Worm (Caenorhabditis elegans) whole organism, late embryonic: ENCODE measurements around the gene F55G7.4.

Experiments used
- C38D4.7 ChIP-seq: fragments of 200-800 bp; sonication (Bioruptor generic); optimal IDR thresholded peaks from 2 replicates; lab custom pipeline; 2018; ENCODE audit warnings: mild to moderate bottlenecking, missing genetic modification characterization, moderate library complexity, missing compliant biosample characterization
- F13H6.1 ChIP-seq: sonication (generic microtip); optimal IDR thresholded peaks from 2 replicates; lab custom pipeline; 2016; ENCODE audit warnings: missing genetic modification characterization, missing compliant biosample characterization
- K02D7.2 ChIP-seq: sonication (generic microtip); optimal IDR thresholded peaks from 2 replicates; lab custom pipeline; 2017; ENCODE audit warnings: mild to moderate bottlenecking, missing genetic modification characterization, missing compliant biosample characterization
- K09A11.1 ChIP-seq: sonication (generic microtip); optimal IDR thresholded peaks from 2 replicates; lab custom pipeline; 2017; ENCODE audit warnings: antibody characterized with exemption, mild to moderate bottlenecking, missing genetic modification characterization, missing compliant biosample characterization; ENCODE audit not compliant: insufficient read depth
- Y22D7AL.16 ChIP-seq: sonication (generic microtip); optimal IDR thresholded peaks from 2 replicates; lab custom pipeline; 2016; ENCODE audit warnings: missing genetic modification characterization, missing compliant biosample characterization
- ahr-1 ChIP-seq: sonication (generic microtip); optimal IDR thresholded peaks from 2 replicates; lab custom pipeline; 2016; ENCODE audit warnings: missing genetic modification characterization, missing compliant biosample characterization
- ceh-14 ChIP-seq: sonication (generic microtip); optimal IDR thresholded peaks from 2 replicates; lab custom pipeline; 2016; ENCODE audit warnings: missing genotype, missing genetic modification characterization, missing compliant biosample characterization
- ceh-18 ChIP-seq: sonication (generic microtip); optimal IDR thresholded peaks from 2 replicates; lab custom pipeline; 2016; ENCODE audit warnings: missing genetic modification characterization, missing compliant biosample characterization
- ceh-19 ChIP-seq: fragments of 200-800 bp; sonication (Bioruptor generic); optimal IDR thresholded peaks from 2 replicates; lab custom pipeline; 2018; ENCODE audit warnings: mild to moderate bottlenecking, missing genetic modification characterization, missing compliant biosample characterization
- ceh-2 ChIP-seq: sonication (generic microtip); optimal IDR thresholded peaks from 2 replicates; lab custom pipeline; 2016; ENCODE audit warnings: missing genotype, missing genetic modification characterization, missing compliant biosample characterization
- ceh-22 ChIP-seq: sonication (generic microtip); optimal IDR thresholded peaks from 2 replicates; lab custom pipeline; 2017; ENCODE audit warnings: missing biosample characterization, missing genetic modification characterization
- ceh-24 ChIP-seq: sonication (generic microtip); optimal IDR thresholded peaks from 2 replicates; lab custom pipeline; 2016; ENCODE audit warnings: mild to moderate bottlenecking, missing genetic modification characterization, missing compliant biosample characterization
- ceh-30 ChIP-seq: fragments of 150-350 bp; optimal IDR thresholded peaks from 2 replicates; lab custom pipeline; 2014; ENCODE audit warnings: missing biosample characterization, missing genetic modification characterization
- ceh-31 ChIP-seq: sonication (generic microtip); optimal IDR thresholded peaks from 2 replicates; lab custom pipeline; 2016; ENCODE audit warnings: missing genetic modification characterization, missing compliant biosample characterization
- ceh-34 ChIP-seq: sonication (generic microtip); optimal IDR thresholded peaks from 2 replicates; lab custom pipeline; 2016; ENCODE audit warnings: mild to moderate bottlenecking, missing genetic modification characterization, missing compliant biosample characterization
- dve-1 ChIP-seq: sonication (generic microtip); optimal IDR thresholded peaks from 2 replicates; lab custom pipeline; 2017; ENCODE audit warnings: antibody characterized with exemption, mild to moderate bottlenecking, missing genetic modification characterization, missing compliant biosample characterization
- elt-4 ChIP-seq: sonication (generic microtip); optimal IDR thresholded peaks from 2 replicates; lab custom pipeline; 2016; ENCODE audit warnings: missing genetic modification characterization, missing compliant biosample characterization
- ets-4 ChIP-seq: sonication (generic microtip); optimal IDR thresholded peaks from 2 replicates; lab custom pipeline; 2016; ENCODE audit warnings: missing genetic modification characterization, missing compliant biosample characterization
- fkh-10 ChIP-seq: fragments of 150-350 bp; optimal IDR thresholded peaks from 2 replicates; lab custom pipeline; 2014; ENCODE audit warnings: missing biosample characterization, missing genetic modification reagents, missing genetic modification characterization
- fkh-6 ChIP-seq: sonication (generic microtip); optimal IDR thresholded peaks from 2 replicates; lab custom pipeline; 2016; ENCODE audit warnings: missing genetic modification characterization, missing compliant biosample characterization
- gmeb-2 ChIP-seq: sonication (generic microtip); optimal IDR thresholded peaks from 2 replicates; lab custom pipeline; 2016; ENCODE audit warnings: missing genetic modification characterization, inconsistent platforms, missing compliant biosample characterization
- hlh-13 ChIP-seq: fragments of 200-800 bp; sonication (Bioruptor generic); optimal IDR thresholded peaks from 2 replicates; lab custom pipeline; 2018; ENCODE audit warnings: mild to moderate bottlenecking, missing genetic modification characterization, missing compliant biosample characterization
- hlh-15 ChIP-seq: sonication (generic microtip); optimal IDR thresholded peaks from 2 replicates; lab custom pipeline; 2016; ENCODE audit warnings: missing genetic modification characterization, missing compliant biosample characterization
- hlh-6 ChIP-seq: sonication (generic microtip); optimal IDR thresholded peaks from 2 replicates; lab custom pipeline; 2016; ENCODE audit warnings: missing genotype, missing genetic modification characterization, missing compliant biosample characterization
- hlh-8 ChIP-seq: sonication (generic microtip); optimal IDR thresholded peaks from 2 replicates; lab custom pipeline; 2016; ENCODE audit warnings: missing genotype, missing genetic modification characterization, missing compliant biosample characterization
- lim-6 ChIP-seq: sonication (generic microtip); optimal IDR thresholded peaks from 2 replicates; lab custom pipeline; 2016; ENCODE audit warnings: missing genetic modification characterization, missing compliant biosample characterization
- madf-2 ChIP-seq: sonication (generic microtip); optimal IDR thresholded peaks from 2 replicates; lab custom pipeline; 2017; ENCODE audit warnings: missing genetic modification characterization, missing compliant biosample characterization
- nfya-1 ChIP-seq: sonication (generic microtip); optimal IDR thresholded peaks from 2 replicates; lab custom pipeline; 2017; ENCODE audit warnings: missing genetic modification characterization, mild to moderate bottlenecking, missing compliant biosample characterization, antibody characterized with exemption, moderate library complexity
- nhr-11 ChIP-seq: fragments of 150-350 bp; optimal IDR thresholded peaks from 2 replicates; lab custom pipeline; 2014; ENCODE audit warnings: missing biosample characterization, missing genetic modification characterization
- nhr-232 ChIP-seq: sonication (generic microtip); optimal IDR thresholded peaks from 2 replicates; lab custom pipeline; 2016; ENCODE audit warnings: missing genetic modification characterization, missing compliant biosample characterization
- odd-2 ChIP-seq: sonication (generic microtip); optimal IDR thresholded peaks from 2 replicates; lab custom pipeline; 2017; ENCODE audit warnings: antibody characterized with exemption, mild to moderate bottlenecking, missing genetic modification characterization, missing compliant biosample characterization
- pag-3 ChIP-seq: sonication (generic microtip); optimal IDR thresholded peaks from 2 replicates; lab custom pipeline; 2016; ENCODE audit warnings: missing compliant biosample characterization, missing genetic modification characterization, borderline replicate concordance
- pax-1 ChIP-seq: fragments of 150-350 bp; optimal IDR thresholded peaks from 2 replicates; lab custom pipeline; 2014; ENCODE audit warnings: missing biosample characterization, missing genetic modification characterization
- pqm-1 ChIP-seq: sonication (generic microtip); optimal IDR thresholded peaks from 2 replicates; lab custom pipeline; 2016; ENCODE audit warnings: missing genetic modification characterization, missing compliant biosample characterization
- ref-2 ChIP-seq: sonication (generic microtip); optimal IDR thresholded peaks from 2 replicates; lab custom pipeline; 2016; ENCODE audit warnings: missing genetic modification characterization, missing compliant biosample characterization
- rnt-1 ChIP-seq: sonication (generic microtip); optimal IDR thresholded peaks from 2 replicates; lab custom pipeline; 2016; ENCODE audit warnings: missing genetic modification characterization, missing compliant biosample characterization
- sox-2 ChIP-seq: fragments of 200-800 bp; sonication (Bioruptor generic); IDR thresholded peaks from 2 replicates; pipeline ENCODE4 v1.3.6; 2022; ENCODE audit warnings: missing genetic modification reagents, missing genetic modification characterization, missing compliant biosample characterization
- sox-4 ChIP-seq: sonication (generic microtip); optimal IDR thresholded peaks from 2 replicates; lab custom pipeline; 2017; ENCODE audit warnings: mild to moderate bottlenecking, missing genetic modification characterization, inconsistent platforms, missing compliant biosample characterization
- syd-9 ChIP-seq: sonication (generic microtip); optimal IDR thresholded peaks from 2 replicates; lab custom pipeline; 2016; ENCODE audit warnings: mild to moderate bottlenecking, missing genetic modification characterization, moderate library complexity, missing compliant biosample characterization
- tbx-2 ChIP-seq: sonication (generic microtip); optimal IDR thresholded peaks from 2 replicates; lab custom pipeline; 2016; ENCODE audit warnings: missing genetic modification characterization, missing compliant biosample characterization
- tbx-7 ChIP-seq: sonication (generic microtip); optimal IDR thresholded peaks from 2 replicates; lab custom pipeline; 2016; ENCODE audit warnings: missing genotype, missing genetic modification characterization, missing compliant biosample characterization
- ttx-3 ChIP-seq: sonication (generic microtip); optimal IDR thresholded peaks from 2 replicates; lab custom pipeline; 2016; ENCODE audit warnings: missing genetic modification reagents, missing genetic modification characterization, missing compliant biosample characterization
- unc-3 ChIP-seq, 2 experiments: fragments of 200-800 bp in 1 of 2; sonication (Bioruptor generic) in 1 of 2; sonication (generic microtip) in 1 of 2; conservative IDR thresholded peaks in 1 of 2; optimal IDR thresholded peaks in 1 of 2; 2 replicates each; pipeline versions ENCODE4 v1.3.6 to Lab custom; 2016 to 2022; ENCODE audit warnings: missing compliant biosample characterization in 2 of 2, missing genetic modification characterization in 2 of 2, missing genetic modification reagents in 1 of 2
- zip-5 ChIP-seq: sonication (generic microtip); optimal IDR thresholded peaks from 2 replicates; lab custom pipeline; 2016; ENCODE audit warnings: missing genetic modification characterization, missing compliant biosample characterization
- ztf-16 ChIP-seq: sonication (generic microtip); optimal IDR thresholded peaks from 2 replicates; lab custom pipeline; 2017; ENCODE audit warnings: missing genetic modification characterization, missing compliant biosample characterization

The F55G7.4 gene

ce11 chrX:11925243-11925642 is 2.4 kb upstream of the F55G7.4 start:
- TF ChIP-seq elt-4 (tag; lab: Kevin White, UChicago) = no peak
- no peak for TF ChIP-seq ceh-19 (GFP tag; lab: Kevin White, UChicago)
- no peak for TF ChIP-seq syd-9
- no peak for TF ChIP-seq unc-3 (GFP tag; conservative IDR thresholded peaks at IDR 0.05; lab: Robert Waterston, UW)
- no peak for TF ChIP-seq unc-3 (tag; optimal IDR thresholded peaks at IDR 0.05; lab: Kevin White, UChicago)
- TF ChIP-seq, all 69 proteins: peak for 0

DNA sequence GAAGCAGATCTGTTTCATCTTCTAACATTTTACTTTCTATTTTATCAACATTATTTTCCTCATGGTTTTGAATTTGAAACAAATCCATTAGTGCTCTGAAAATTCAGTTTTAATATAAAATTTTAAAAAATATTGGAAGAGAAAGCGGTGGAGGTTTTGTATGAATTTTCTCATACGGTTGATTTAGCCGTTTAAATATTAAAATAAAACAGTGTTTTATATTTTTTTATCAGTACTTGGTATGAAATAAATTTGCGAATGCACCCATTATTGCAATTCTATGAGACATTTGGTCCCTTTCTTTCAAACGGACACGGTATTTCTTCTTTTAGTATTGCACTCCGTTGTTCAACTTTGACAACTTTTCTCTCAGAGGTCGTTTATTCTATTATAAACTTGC is 3.9 kb downstream of the F55G7.4 start, which contains the start of gene dot-1.4:
Gene dot-1.4, minus strand, starts transcription at position 101 of the 400 bp plus-strand sequence.
- TF ChIP-seq K09A11.1 (tag; lab: Kevin White, UChicago) (no peak), sox-2 (GFP tag; lab: Robert Waterston, UW) (no peak), tbx-7 (tag; lab: Kevin White, UChicago) (no peak), ceh-24 (no peak), tbx-2 (no peak), ceh-18 (tag; lab: Kevin White, UChicago) (no peak), madf-2 (no peak)

- TF ChIP-seq nfya-1 (tag; lab: Kevin White, UChicago) = peak; percentile 47
- TF ChIP-seq ceh-34 (tag; lab: Kevin White, UChicago) = no peak
Observed at ce11 chrX:11933547-11933946, 5.9 kb downstream of the F55G7.4 start.

ce11 chrX:11934933-11935332 is 7.2 kb downstream of the F55G7.4 start:
- TF ChIP-seq zip-5 (tag; lab: Kevin White, UChicago) = peak; percentile 23
- peak; percentile 11 for TF ChIP-seq K09A11.1 (tag; lab: Kevin White, UChicago)
- peak; percentile 14 for TF ChIP-seq syd-9
- TF ChIP-seq ttx-3 (tag; lab: Kevin White, UChicago) = peak; percentile 1
- TF ChIP-seq pag-3 (tag; lab: Kevin White, UChicago) = no peak
- TF ChIP-seq elt-4 (tag; lab: Kevin White, UChicago) = no peak
- no peak for TF ChIP-seq hlh-13
- TF ChIP-seq odd-2 (tag; lab: Kevin White, UChicago) = no peak
- TF ChIP-seq nhr-232 (tag; lab: Kevin White, UChicago) = peak; percentile 23
- TF ChIP-seq Y22D7AL.16 (tag; lab: Kevin White, UChicago) = peak; percentile 17
- TF ChIP-seq gmeb-2 = no peak
- peak; percentile 8 for TF ChIP-seq hlh-8 (tag; lab: Kevin White, UChicago)
- TF ChIP-seq ahr-1 (tag; lab: Kevin White, UChicago) = peak; percentile 19
- TF ChIP-seq hlh-15 (tag; lab: Kevin White, UChicago) = peak; percentile 21
- TF ChIP-seq K02D7.2 (tag; lab: Kevin White, UChicago) = no peak
- TF ChIP-seq pqm-1 (tag; lab: Kevin White, UChicago) = no peak
- peak; percentile 52 for TF ChIP-seq ceh-31 (tag; lab: Kevin White, UChicago)
- no peak for TF ChIP-seq fkh-10 (GFP tag; lab: Kevin White, UChicago)
- no peak for TF ChIP-seq pax-1
- peak; percentile 18 for TF ChIP-seq rnt-1 (tag; lab: Kevin White, UChicago)
- peak; percentile 33; the same call in 1 of the 2 replicates for TF ChIP-seq sox-2 (GFP tag; lab: Robert Waterston, UW)
- no peak for TF ChIP-seq lim-6
- TF ChIP-seq ceh-2 = peak; percentile 49
- peak; percentile 51 for TF ChIP-seq ztf-16
- peak; percentile 64 for TF ChIP-seq sox-4 (tag; lab: Kevin White, UChicago)
- peak; percentile 29 for TF ChIP-seq fkh-6
- peak; percentile 55 for TF ChIP-seq ref-2 (tag; lab: Kevin White, UChicago)
- no peak for TF ChIP-seq F13H6.1 (tag; lab: Kevin White, UChicago)
- peak; percentile 60 for TF ChIP-seq ceh-19 (GFP tag; lab: Kevin White, UChicago)
- TF ChIP-seq ceh-34 (tag; lab: Kevin White, UChicago) = peak; percentile 73
- TF ChIP-seq ceh-14 (tag; lab: Kevin White, UChicago) = peak; percentile 27
- TF ChIP-seq hlh-6 (tag; lab: Kevin White, UChicago) = peak; percentile 74
- TF ChIP-seq C38D4.7 (GFP tag; lab: Kevin White, UChicago) = peak; percentile 67
- TF ChIP-seq ets-4 (tag; lab: Kevin White, UChicago) = peak; percentile 2
- no peak for TF ChIP-seq ceh-24
- peak; percentile 67; the same call in 1 of the 2 replicates for TF ChIP-seq unc-3 (GFP tag; conservative IDR thresholded peaks at IDR 0.05; lab: Robert Waterston, UW)
- peak; percentile 55 for TF ChIP-seq unc-3 (tag; optimal IDR thresholded peaks at IDR 0.05; lab: Kevin White, UChicago)
- TF ChIP-seq ceh-30 (tag; lab: Kevin White, UChicago) = no peak
- no peak for TF ChIP-seq nhr-11
- TF ChIP-seq dve-1 (tag; lab: Kevin White, UChicago) = peak; percentile 21
- TF ChIP-seq madf-2 = no peak
- no peak for TF ChIP-seq ceh-22 (tag; lab: Kevin White, UChicago)
